Worm (Caenorhabditis elegans) whole organism, L4 larva: Measurements from ENCODE around the gene F57A8.1.

Experiments used
- D1046.2 ChIP-seq: fragments of 200-800 bp; sonication (Bioruptor generic); IDR thresholded peaks from 2 replicates; pipeline ENCODE4 v1.3.6; 2022; ENCODE audit warnings: missing genetic modification characterization, missing compliant biosample characterization
- F10B5.3 ChIP-seq: sonication (generic microtip); optimal IDR thresholded peaks from 2 replicates; lab custom pipeline; 2016; ENCODE audit warnings: mild to moderate bottlenecking, missing genetic modification characterization, missing compliant biosample characterization
- F44E2.7 ChIP-seq: fragments of 200-800 bp; sonication (Bioruptor generic); IDR thresholded peaks from 2 replicates; pipeline ENCODE4 v2.1.2; 2022; ENCODE audit warnings: missing genetic modification characterization, missing compliant biosample characterization
- F49E8.2 ChIP-seq: sonication (generic microtip); optimal IDR thresholded peaks from 2 replicates; lab custom pipeline; 2016; ENCODE audit warnings: missing compliant biosample characterization, mild to moderate bottlenecking, missing genetic modification characterization, borderline replicate concordance
- R02D3.7 ChIP-seq: fragments of 150-350 bp; sonication (generic microtip); optimal IDR thresholded peaks from 3 replicates; lab custom pipeline; 2014; ENCODE audit warnings: missing biosample characterization, missing genetic modification characterization
- Y48G9A.11 ChIP-seq: fragments of 200-800 bp; sonication (Bioruptor generic); IDR thresholded peaks from 2 replicates; pipeline ENCODE4 v1.3.6; 2022; ENCODE audit warnings: missing genetic modification reagents, missing genetic modification characterization, missing compliant biosample characterization
- Y75B8A.6 ChIP-seq: fragments of 200-800 bp; sonication (Bioruptor generic); IDR thresholded peaks from 2 replicates; pipeline ENCODE4 v1.3.6; 2022; ENCODE audit warnings: missing genetic modification reagents, missing genetic modification characterization, missing compliant biosample characterization
- ceh-20 ChIP-seq: fragments of 200-800 bp; sonication (Bioruptor generic); IDR thresholded peaks from 2 replicates; pipeline ENCODE4 v1.3.6; 2022; ENCODE audit warnings: missing genetic modification reagents, missing genetic modification characterization, missing compliant biosample characterization
- ceh-82 ChIP-seq: sonication (generic microtip); optimal IDR thresholded peaks from 2 replicates; lab custom pipeline; 2017; ENCODE audit warnings: missing biosample characterization, missing genetic modification characterization
- ces-1 ChIP-seq: fragments of 150-350 bp; sonication (generic microtip); optimal IDR thresholded peaks from 4 replicates; lab custom pipeline; 2014; ENCODE audit warnings: missing biosample characterization, missing genetic modification reagents, missing genetic modification characterization
- cey-2 ChIP-seq: sonication (generic microtip); optimal IDR thresholded peaks from 3 replicates; lab custom pipeline; 2017; ENCODE audit warnings: missing genetic modification characterization, mild to moderate bottlenecking, missing compliant biosample characterization, antibody characterized with exemption, borderline replicate concordance; ENCODE audit not compliant: insufficient read depth
- daf-16 ChIP-seq, 3 experiments: sonication (generic microtip); optimal IDR thresholded peaks; 2 replicates each; lab custom pipeline; 2016 to 2017; ENCODE audit warnings: missing genetic modification characterization in 3 of 3, missing genetic modification reagents in 3 of 3, mild to moderate bottlenecking in 2 of 3, missing compliant biosample characterization in 2 of 3, missing biosample characterization in 1 of 3, moderate library complexity in 1 of 3
- daf-19 ChIP-seq: fragments of 200-800 bp; sonication (Bioruptor generic); conservative IDR thresholded peaks from 2 replicates; pipeline ENCODE4 v1.3.6; 2022; ENCODE audit warnings: missing genetic modification characterization, missing compliant biosample characterization
- dmd-6 ChIP-seq: fragments of 200-800 bp; sonication (Bioruptor generic); IDR thresholded peaks from 2 replicates; pipeline ENCODE4 v1.3.6; 2022; ENCODE audit warnings: missing genetic modification reagents, missing genetic modification characterization, missing compliant biosample characterization
- dmd-9 ChIP-seq: fragments of 200-800 bp; sonication (Bioruptor generic); IDR thresholded peaks from 2 replicates; pipeline ENCODE4 v1.3.6; 2022; ENCODE audit warnings: missing genetic modification reagents, missing genetic modification characterization, missing compliant biosample characterization
- dpl-1 ChIP-seq: fragments of 150-350 bp; optimal IDR thresholded peaks from 2 replicates; lab custom pipeline; 2014; ENCODE audit warnings: missing biosample characterization, missing genetic modification reagents, missing genetic modification characterization
- duxl-1 ChIP-seq: sonication (generic microtip); optimal IDR thresholded peaks from 2 replicates; lab custom pipeline; 2016; ENCODE audit warnings: mild to moderate bottlenecking, missing genetic modification characterization, moderate library complexity, missing compliant biosample characterization; ENCODE audit not compliant: poor library complexity
- dve-1 ChIP-seq: sonication (generic microtip); optimal IDR thresholded peaks from 2 replicates; lab custom pipeline; 2017; ENCODE audit warnings: antibody characterized with exemption, mild to moderate bottlenecking, missing genetic modification characterization, missing compliant biosample characterization; ENCODE audit not compliant: insufficient read depth
- fkh-10 ChIP-seq: fragments of 150-350 bp; optimal IDR thresholded peaks from 2 replicates; lab custom pipeline; 2014; ENCODE audit warnings: missing biosample characterization, missing genetic modification reagents, missing genetic modification characterization
- hif-1 ChIP-seq, 2 experiments: sonication (generic microtip); optimal IDR thresholded peaks; 2 replicates each; lab custom pipeline; 2016 to 2017; ENCODE audit warnings: missing compliant biosample characterization in 2 of 2, missing genetic modification characterization in 2 of 2, missing genetic modification reagents in 2 of 2, missing genotype in 2 of 2, mild to moderate bottlenecking in 1 of 2
- hlh-11 ChIP-seq: fragments of 200-800 bp; sonication (Bioruptor generic); optimal IDR thresholded peaks from 2 replicates; lab custom pipeline; 2018; ENCODE audit warnings: mild to moderate bottlenecking, missing genetic modification characterization, missing compliant biosample characterization
- jun-1 ChIP-seq: fragments of 150-350 bp; optimal IDR thresholded peaks from 2 replicates; lab custom pipeline; 2014; ENCODE audit warnings: missing biosample characterization, missing genetic modification reagents, missing genetic modification characterization
- lin-1 ChIP-seq: fragments of 200-800 bp; sonication (Bioruptor generic); IDR thresholded peaks from 2 replicates; pipeline ENCODE4 v1.3.6; 2022; ENCODE audit warnings: missing genetic modification reagents, missing genetic modification characterization, missing compliant biosample characterization
- lin-13 ChIP-seq: fragments of 150-350 bp; optimal IDR thresholded peaks from 2 replicates; lab custom pipeline; 2014; ENCODE audit warnings: missing biosample characterization, missing genetic modification reagents, missing genetic modification characterization
- lin-38 ChIP-seq: fragments of 200-800 bp; sonication (Bioruptor generic); IDR thresholded peaks from 2 replicates; pipeline ENCODE4 v1.3.6; 2022; ENCODE audit warnings: missing genetic modification reagents, missing genetic modification characterization, missing compliant biosample characterization
- lin-39 ChIP-seq: fragments of 150-350 bp; optimal IDR thresholded peaks from 2 replicates; lab custom pipeline; 2014; ENCODE audit warnings: missing biosample characterization, missing genetic modification reagents, missing genetic modification characterization
- lsy-2 ChIP-seq, 2 experiments: fragments of 150-350 bp in 1 of 2; sonication (generic microtip) in 1 of 2; optimal IDR thresholded peaks; 2 replicates each; lab custom pipeline; 2014 to 2017; ENCODE audit warnings: missing biosample characterization in 2 of 2, missing genetic modification characterization in 2 of 2
- madf-9 ChIP-seq: fragments of 200-800 bp; sonication (Bioruptor generic); conservative IDR thresholded peaks from 2 replicates; pipeline ENCODE4 v1.3.6; 2022; ENCODE audit warnings: missing genetic modification reagents, missing genetic modification characterization, missing compliant biosample characterization
- mxl-3 ChIP-seq: fragments of 200-800 bp; sonication (Bioruptor generic); optimal IDR thresholded peaks from 2 replicates; lab custom pipeline; 2018; ENCODE audit warnings: mild to moderate bottlenecking, missing genetic modification characterization, missing compliant biosample characterization
- nhr-10 ChIP-seq: fragments of 150-350 bp; optimal IDR thresholded peaks from 2 replicates; lab custom pipeline; 2014; ENCODE audit warnings: missing biosample characterization, missing genetic modification characterization
- nhr-111 ChIP-seq: fragments of 200-800 bp; sonication (Bioruptor generic); optimal IDR thresholded peaks from 2 replicates; lab custom pipeline; 2018; ENCODE audit warnings: mild to moderate bottlenecking, missing genetic modification characterization, missing compliant biosample characterization
- nhr-28 ChIP-seq: fragments of 150-350 bp; optimal IDR thresholded peaks from 2 replicates; lab custom pipeline; 2014; ENCODE audit warnings: missing biosample characterization, missing genetic modification characterization
- nhr-42 ChIP-seq: fragments of 200-800 bp; sonication (Bioruptor generic); IDR thresholded peaks from 2 replicates; pipeline ENCODE4 v1.3.6; 2022; ENCODE audit warnings: missing genetic modification characterization, missing compliant biosample characterization
- nhr-48 ChIP-seq: sonication (generic microtip); optimal IDR thresholded peaks from 2 replicates; lab custom pipeline; 2016; ENCODE audit warnings: mild to moderate bottlenecking, missing genetic modification characterization, missing compliant biosample characterization
- nhr-6 ChIP-seq: fragments of 150-350 bp; optimal IDR thresholded peaks from 2 replicates; lab custom pipeline; 2014; ENCODE audit warnings: missing biosample characterization, missing genetic modification characterization
- nhr-76 ChIP-seq: fragments of 150-350 bp; optimal IDR thresholded peaks from 2 replicates; lab custom pipeline; 2014; ENCODE audit warnings: missing biosample characterization, missing genetic modification characterization
- pqm-1 ChIP-seq: sonication (generic microtip); optimal IDR thresholded peaks from 2 replicates; lab custom pipeline; 2017; ENCODE audit warnings: missing biosample characterization, missing genetic modification characterization
- rbr-2 ChIP-seq: sonication (generic microtip); optimal IDR thresholded peaks from 2 replicates; lab custom pipeline; 2016; ENCODE audit warnings: missing genotype, missing genetic modification characterization, missing compliant biosample characterization
- saeg-2 ChIP-seq: fragments of 200-800 bp; sonication (Bioruptor generic); IDR thresholded peaks from 2 replicates; pipeline ENCODE4 v1.3.6; 2022; ENCODE audit warnings: missing genetic modification reagents, missing genetic modification characterization, missing compliant biosample characterization
- tra-1 ChIP-seq: fragments of 200-800 bp; sonication (Bioruptor generic); IDR thresholded peaks from 2 replicates; pipeline ENCODE4 v1.3.6; 2022; ENCODE audit warnings: missing genetic modification reagents, missing genetic modification characterization, missing compliant biosample characterization
- unc-130 ChIP-seq: sonication (generic microtip); optimal IDR thresholded peaks from 2 replicates; lab custom pipeline; 2016; ENCODE audit warnings: missing genetic modification reagents, missing genetic modification characterization, missing compliant biosample characterization
- unc-39 ChIP-seq: sonication (generic microtip); optimal IDR thresholded peaks from 2 replicates; lab custom pipeline; 2017; ENCODE audit warnings: missing biosample characterization, missing genetic modification characterization
- vab-7 ChIP-seq: fragments of 200-800 bp; sonication (Bioruptor generic); IDR thresholded peaks from 2 replicates; pipeline ENCODE4 v1.3.6; 2022; ENCODE audit warnings: missing genetic modification reagents, missing genetic modification characterization, missing compliant biosample characterization
- zag-1 ChIP-seq: fragments of 150-350 bp; optimal IDR thresholded peaks from 2 replicates; lab custom pipeline; 2014; ENCODE audit warnings: missing biosample characterization, missing genetic modification characterization
- zfp-3 ChIP-seq: fragments of 200-800 bp; sonication (Bioruptor generic); conservative IDR thresholded peaks from 2 replicates; pipeline ENCODE4 v1.3.6; 2022; ENCODE audit warnings: missing genetic modification reagents, missing genetic modification characterization, missing compliant biosample characterization
- zip-11 ChIP-seq: fragments of 200-800 bp; sonication (Bioruptor generic); IDR thresholded peaks from 2 replicates; pipeline ENCODE4 v1.3.6; 2022; ENCODE audit warnings: missing genetic modification characterization, missing compliant biosample characterization
- zip-2 ChIP-seq: fragments of 150-350 bp; optimal IDR thresholded peaks from 2 replicates; lab custom pipeline; 2014; ENCODE audit warnings: missing biosample characterization, missing genetic modification characterization
- ztf-11 ChIP-seq: fragments of 150-350 bp; optimal IDR thresholded peaks from 2 replicates; lab custom pipeline; 2014; ENCODE audit warnings: missing biosample characterization, missing genetic modification characterization

Gene F57A8.1

ce11 chrV:10002720-10003119 lies 34.4 kb upstream of the F57A8.1 start (continued):
- TF ChIP-seq F49E8.2 (tag; lab: Kevin White, UChicago) = no peak

ce11 chrV:10003315-10003969 lies 33.7 kb upstream of the F57A8.1 start:
- TF ChIP-seq hif-1 (tag; optimal IDR thresholded peaks at IDR 0.05; lab: Kevin White, UChicago) (peak in 1 of 2 experiments; percentile 62), nhr-6 (tag; lab: Kevin White, UChicago) (no peak), ztf-11 (tag; lab: Kevin White, UChicago) (no peak), dmd-9 (GFP tag; lab: Robert Waterston, UW) (no peak), ceh-82 (tag; lab: Kevin White, UChicago) (no peak), mxl-3 (GFP tag; lab: Kevin White, UChicago) (no peak), F44E2.7 (GFP tag; lab: Robert Waterston, UW) (no peak), daf-19 (no peak), rbr-2 (no peak), nhr-28 (tag; lab: Kevin White, UChicago) (peak; percentile 71), lin-1 (GFP tag; lab: Robert Waterston, UW) (no peak), fkh-10 (GFP tag; lab: Kevin White, UChicago) (no peak), nhr-76 (tag; lab: Kevin White, UChicago) (no peak), nhr-10 (tag; lab: Kevin White, UChicago) (no peak), R02D3.7 (tag; lab: Kevin White, UChicago) (no peak), nhr-111 (no peak), ceh-20 (GFP tag; lab: Robert Waterston, UW) (no peak), dpl-1 (peak; percentile 31), unc-130 (GFP tag; lab: Kevin White, UChicago) (peak; percentile 17), Y48G9A.11 (no peak), madf-9 (GFP tag; lab: Robert Waterston, UW) (no peak), saeg-2 (GFP tag; lab: Robert Waterston, UW) (no peak), duxl-1 (tag; lab: Kevin White, UChicago) (no peak), tra-1 (GFP tag; lab: Robert Waterston, UW) (peak; percentile 43; the same call in 1 of the 2 replicates), zip-11 (GFP tag; lab: Robert Waterston, UW) (no peak), daf-16 (GFP tag; optimal IDR thresholded peaks at IDR 0.05; lab: Kevin White, UChicago) (peak in 1 of 2 experiments; percentile 13), daf-16 (tag; optimal IDR thresholded peaks at IDR 0.05; lab: Kevin White, UChicago) (peak; percentile 55), ces-1 (no peak), lin-38 (GFP tag; lab: Robert Waterston, UW) (peak; percentile 94), cey-2 (no peak), Y75B8A.6 (GFP tag; lab: Robert Waterston, UW) (no peak), unc-39 (no peak), zip-2 (tag; lab: Kevin White, UChicago) (no peak), lsy-2 (tag; optimal IDR thresholded peaks at IDR 0.05; lab: Kevin White, UChicago) (peak; percentile 23 to 75), lin-13 (GFP tag; lab: Kevin White, UChicago) (peak; percentile 8), pqm-1 (tag; lab: Kevin White, UChicago) (peak; percentile 64), lin-39 (tag; lab: Kevin White, UChicago) (no peak), vab-7 (GFP tag; lab: Robert Waterston, UW) (no peak), D1046.2 (GFP tag; lab: Robert Waterston, UW) (no peak), dmd-6 (GFP tag; lab: Robert Waterston, UW) (peak; percentile 72), F10B5.3 (no peak), nhr-48 (peak; percentile 57), hlh-11 (tag; lab: Kevin White, UChicago) (peak; percentile 75), dve-1 (tag; lab: Kevin White, UChicago) (peak; percentile 86), nhr-42 (GFP tag; lab: Robert Waterston, UW) (no peak), zag-1 (no peak), zfp-3 (no peak), jun-1 (tag; lab: Kevin White, UChicago) (no peak)
